Worm (Caenorhabditis elegans) whole organism, mixed stage, embryonic: ENCODE measurements around the gene crn-5.

ENCODE experiments used
- lin-13 ChIP-seq: fragments of 150-350 bp; optimal IDR thresholded peaks from 2 replicates; lab custom pipeline; 2014; ENCODE audit warnings: missing biosample characterization, missing genetic modification characterization
- mep-1 ChIP-seq: fragments of 150-350 bp; optimal IDR thresholded peaks from 2 replicates; lab custom pipeline; 2017; ENCODE audit warnings: missing biosample characterization, missing genetic modification reagents, missing genetic modification characterization, inconsistent platforms
- nhr-12 ChIP-seq: fragments of 150-350 bp; optimal IDR thresholded peaks from 2 replicates; lab custom pipeline; 2014; ENCODE audit warnings: missing biosample characterization, missing genetic modification characterization
- nhr-237 ChIP-seq: fragments of 150-350 bp; optimal IDR thresholded peaks from 2 replicates; lab custom pipeline; 2014; ENCODE audit warnings: missing biosample characterization, missing genetic modification characterization
- nhr-28 ChIP-seq: fragments of 150-350 bp; optimal IDR thresholded peaks from 2 replicates; lab custom pipeline; 2014; ENCODE audit warnings: missing biosample characterization, missing genetic modification characterization
- nhr-76 ChIP-seq: sonication (generic microtip); optimal IDR thresholded peaks from 2 replicates; lab custom pipeline; 2017; ENCODE audit warnings: missing biosample characterization, missing genetic modification characterization
- snpc-4 ChIP-seq: fragments of 150-350 bp; optimal IDR thresholded peaks from 2 replicates; lab custom pipeline; 2014; ENCODE audit warnings: missing biosample characterization, missing genetic modification characterization

- no peak for TF ChIP-seq mep-1 (tag; lab: Kevin White, UChicago)
- TF ChIP-seq nhr-237 (tag; lab: Kevin White, UChicago) = no peak
- no peak for TF ChIP-seq snpc-4 (tag; lab: Kevin White, UChicago)
- no peak for TF ChIP-seq nhr-76 (tag; lab: Kevin White, UChicago)
- no peak for TF ChIP-seq nhr-12 (tag; lab: Kevin White, UChicago)
- TF ChIP-seq lin-13 (tag; lab: Kevin White, UChicago) = no peak
- no peak for TF ChIP-seq nhr-28 (tag; lab: Kevin White, UChicago)
Measured at ce11 chrII:10547803-10548693, 44.5 kb upstream of the crn-5 start.
